Worm (Caenorhabditis elegans) whole organism, L3 larva: ENCODE results near the gene EEED8.13.

Experiments used
- R02D3.7 ChIP-seq: fragments of 150-350 bp; optimal IDR thresholded peaks from 2 replicates; lab custom pipeline; 2014; ENCODE audit warnings: missing biosample characterization, missing genetic modification characterization
- ZK546.5 ChIP-seq: sonication (generic microtip); optimal IDR thresholded peaks from 2 replicates; lab custom pipeline; 2017; ENCODE audit warnings: missing biosample characterization, missing genetic modification characterization
- elt-3 ChIP-seq, 3 experiments: fragments of 150-350 bp in 1 of 3; sonication (generic microtip) in 2 of 3; optimal IDR thresholded peaks; 2 replicates in 2 of 3; 4 replicates in 1 of 3; lab custom pipeline; 2014 to 2017; ENCODE audit warnings: missing biosample characterization in 3 of 3, missing genetic modification characterization in 3 of 3
- fkh-10 ChIP-seq: sonication (generic microtip); optimal IDR thresholded peaks from 2 replicates; lab custom pipeline; 2017; ENCODE audit warnings: missing biosample characterization, missing genetic modification reagents, missing genetic modification characterization
- lin-39 ChIP-seq: fragments of 150-350 bp; optimal IDR thresholded peaks from 2 replicates; lab custom pipeline; 2018; ENCODE audit warnings: missing biosample characterization, missing genetic modification reagents, missing genetic modification characterization
- nhr-11 ChIP-seq: fragments of 150-350 bp; optimal IDR thresholded peaks from 2 replicates; lab custom pipeline; 2014; ENCODE audit warnings: missing biosample characterization, missing genetic modification characterization
- nhr-237 ChIP-seq: fragments of 150-350 bp; optimal IDR thresholded peaks from 2 replicates; lab custom pipeline; 2014; ENCODE audit warnings: missing biosample characterization, missing genetic modification characterization
- nhr-43 ChIP-seq: sonication (generic microtip); optimal IDR thresholded peaks from 2 replicates; lab custom pipeline; 2016; ENCODE audit warnings: mild to moderate bottlenecking, missing genetic modification characterization, missing compliant biosample characterization; ENCODE audit not compliant: poor library complexity, severe bottlenecking

DNA sequence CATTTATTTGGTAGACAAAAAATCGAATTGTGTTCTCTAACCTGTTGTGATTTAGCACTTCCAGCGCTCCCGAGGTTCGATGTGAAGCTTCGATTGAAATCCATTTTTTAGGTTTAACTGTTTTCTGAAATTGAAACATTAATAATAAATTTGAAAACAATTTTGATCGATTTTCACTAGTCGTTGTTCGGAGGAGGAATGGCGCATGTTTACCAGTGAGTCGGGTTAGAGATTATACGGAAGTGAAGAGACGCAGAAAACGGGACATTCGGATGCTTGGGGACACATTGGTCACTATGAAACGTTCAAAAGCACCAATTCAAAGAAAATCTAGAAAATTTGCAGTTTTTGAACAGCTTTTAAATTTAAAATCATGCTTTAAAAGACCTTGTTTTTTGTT, 13.6 kb downstream of the EEED8.13 start, which contains the start of gene fbxl-3:
- no peak for TF ChIP-seq fkh-10
- TF ChIP-seq lin-39, result no peak
- TF ChIP-seq R02D3.7, result no peak
- no peak for TF ChIP-seq ZK546.5 (tag; lab: Kevin White, UChicago)
- no peak for TF ChIP-seq nhr-43 (tag; lab: Kevin White, UChicago)
- TF ChIP-seq nhr-237, result no peak
- TF ChIP-seq elt-3 (tag; optimal IDR thresholded peaks at IDR 0.05; lab: Kevin White, UChicago), result no peak
- no peak for TF ChIP-seq nhr-11
